Fruit fly (Drosophila melanogaster) whole organism, prepupa: ENCODE results near the gene Ptpmeg.

Source experiments
- Blimp-1 ChIP-seq: fragments of 200-800 bp; sonication (Bioruptor generic); optimal IDR thresholded peaks from 3 replicates; lab custom pipeline; 2017; ENCODE audit warnings: missing biosample characterization, missing genetic modification characterization, mild to moderate bottlenecking, moderate library complexity, missing genetic modification reagents
- CG10669 ChIP-seq: fragments of 200-800 bp; sonication (Bioruptor generic); optimal IDR thresholded peaks from 3 replicates; lab custom pipeline; 2018; ENCODE audit warnings: missing biosample characterization, mild to moderate bottlenecking, missing genetic modification characterization, moderate library complexity
- CG11762 ChIP-seq: fragments of 200-800 bp; sonication (Bioruptor generic); optimal IDR thresholded peaks from 3 replicates; lab custom pipeline; 2016; ENCODE audit warnings: missing biosample characterization, missing genetic modification characterization; ENCODE audit not compliant: insufficient read depth
- CG11902 ChIP-seq: fragments of 200-800 bp; sonication (Bioruptor generic); optimal IDR thresholded peaks from 3 replicates; lab custom pipeline; 2016; ENCODE audit warnings: missing biosample characterization, missing genetic modification characterization
- CG15336 ChIP-seq: fragments of 200-800 bp; sonication (Bioruptor generic); IDR thresholded peaks from 2 replicates; pipeline ENCODE4 v1.3.6; 2022; ENCODE audit warnings: missing biosample characterization, missing genetic modification characterization
- CG1621 ChIP-seq: fragments of 200-800 bp; sonication (Bioruptor generic); optimal IDR thresholded peaks from 3 replicates; lab custom pipeline; 2018; ENCODE audit warnings: missing biosample characterization, mild to moderate bottlenecking, missing genetic modification characterization
- CG16779 ChIP-seq: fragments of 200-800 bp; sonication (Bioruptor generic); optimal IDR thresholded peaks from 3 replicates; lab custom pipeline; 2017; ENCODE audit warnings: missing biosample characterization, mild to moderate bottlenecking, missing genetic modification characterization
- CG3032 ChIP-seq: fragments of 200-800 bp; optimal IDR thresholded peaks from 2 replicates; lab custom pipeline; 2019; ENCODE audit warnings: missing biosample characterization, mild to moderate bottlenecking, missing genetic modification characterization, moderate library complexity
- CG31627 ChIP-seq: fragments of 200-800 bp; sonication (Bioruptor generic); optimal IDR thresholded peaks from 3 replicates; lab custom pipeline; 2016; ENCODE audit warnings: missing biosample characterization, missing genetic modification characterization
- CG32006 ChIP-seq: fragments of 200-800 bp; sonication (Bioruptor generic); optimal IDR thresholded peaks from 3 replicates; lab custom pipeline; 2017; ENCODE audit warnings: missing biosample characterization, mild to moderate bottlenecking, missing genetic modification characterization
- CG6163 ChIP-seq: fragments of 200-800 bp; sonication (Bioruptor generic); IDR thresholded peaks from 3 replicates; pipeline ENCODE4 v1.3.6; 2022; ENCODE audit warnings: missing biosample characterization, missing genetic modification characterization
- CG6276 ChIP-seq: fragments of 200-800 bp; sonication (Bioruptor generic); optimal IDR thresholded peaks from 2 replicates; lab custom pipeline; 2017; ENCODE audit warnings: missing biosample characterization, mild to moderate bottlenecking, missing genetic modification characterization
- CG6792 ChIP-seq: fragments of 200-800 bp; sonication (Bioruptor generic); optimal IDR thresholded peaks from 3 replicates; lab custom pipeline; 2016; ENCODE audit warnings: missing biosample characterization, missing genetic modification characterization
- CG6854 ChIP-seq: fragments of 200-800 bp; sonication (Bioruptor generic); optimal IDR thresholded peaks from 2 replicates; lab custom pipeline; 2017; ENCODE audit warnings: missing biosample characterization, mild to moderate bottlenecking, missing genetic modification characterization
- CG8119 ChIP-seq: fragments of 200-800 bp; sonication (Bioruptor generic); IDR thresholded peaks from 3 replicates; pipeline ENCODE4 v1.3.6; 2022; ENCODE audit warnings: missing biosample characterization, missing genetic modification characterization
- CG8632 ChIP-seq: fragments of 200-800 bp; sonication (Bioruptor generic); optimal IDR thresholded peaks from 3 replicates; lab custom pipeline; 2016; ENCODE audit warnings: missing biosample characterization, missing genetic modification characterization
- CG9139 ChIP-seq: fragments of 200-800 bp; sonication (Bioruptor generic); optimal IDR thresholded peaks from 3 replicates; lab custom pipeline; 2017; ENCODE audit warnings: missing biosample characterization, mild to moderate bottlenecking, missing genetic modification characterization
- Ets21C ChIP-seq: fragments of 200-800 bp; sonication (Bioruptor generic); optimal IDR thresholded peaks from 3 replicates; lab custom pipeline; 2016; ENCODE audit warnings: missing biosample characterization, missing genetic modification characterization
- Ets96B ChIP-seq: fragments of 200-800 bp; optimal IDR thresholded peaks from 2 replicates; lab custom pipeline; 2019; ENCODE audit warnings: missing biosample characterization, mild to moderate bottlenecking, missing genetic modification characterization, moderate library complexity
- Hr38 ChIP-seq: sonication (Bioruptor generic); optimal IDR thresholded peaks from 2 replicates; lab custom pipeline; 2016; ENCODE audit warnings: missing biosample characterization, missing genetic modification characterization
- Hr39 ChIP-seq: fragments of 200-800 bp; sonication (Bioruptor generic); optimal IDR thresholded peaks from 2 replicates; lab custom pipeline; 2016; ENCODE audit warnings: missing biosample characterization, missing genetic modification characterization
- Hr4 ChIP-seq: fragments of 200-800 bp; sonication (Bioruptor generic); optimal IDR thresholded peaks from 3 replicates; lab custom pipeline; 2016; ENCODE audit warnings: missing biosample characterization, missing genetic modification characterization
- Met ChIP-seq: fragments of 200-800 bp; sonication (Bioruptor generic); optimal IDR thresholded peaks from 3 replicates; lab custom pipeline; 2016; ENCODE audit warnings: missing biosample characterization, missing genetic modification characterization
- OdsH ChIP-seq: fragments of 200-800 bp; sonication (Bioruptor generic); optimal IDR thresholded peaks from 3 replicates; lab custom pipeline; 2016; ENCODE audit warnings: missing biosample characterization, missing genetic modification characterization
- Smox ChIP-seq: fragments of 200-800 bp; sonication (Bioruptor generic); optimal IDR thresholded peaks from 3 replicates; lab custom pipeline; 2016; ENCODE audit warnings: missing biosample characterization, missing genetic modification characterization
- Sox14 ChIP-seq: fragments of 200-800 bp; sonication (Bioruptor generic); optimal IDR thresholded peaks from 3 replicates; lab custom pipeline; 2016; ENCODE audit warnings: missing biosample characterization, missing genetic modification characterization
- Sox15 ChIP-seq: fragments of 200-800 bp; sonication (Bioruptor generic); optimal IDR thresholded peaks from 3 replicates; lab custom pipeline; 2016; ENCODE audit warnings: missing biosample characterization, missing genetic modification characterization
- achi ChIP-seq: fragments of 200-800 bp; sonication (Bioruptor generic); optimal IDR thresholded peaks from 3 replicates; lab custom pipeline; 2016; ENCODE audit warnings: missing biosample characterization, missing genetic modification characterization
- cyc ChIP-seq: fragments of 200-800 bp; sonication (Bioruptor generic); optimal IDR thresholded peaks from 3 replicates; lab custom pipeline; 2016; ENCODE audit warnings: missing biosample characterization, missing genetic modification characterization
- esn ChIP-seq: fragments of 200-800 bp; sonication (Bioruptor generic); optimal IDR thresholded peaks from 2 replicates; lab custom pipeline; 2016; ENCODE audit warnings: missing biosample characterization, mild to moderate bottlenecking, missing genetic modification characterization, moderate library complexity
- fd59A ChIP-seq: fragments of 200-800 bp; sonication (Bioruptor generic); optimal IDR thresholded peaks from 2 replicates; lab custom pipeline; 2017; ENCODE audit warnings: missing biosample characterization, mild to moderate bottlenecking, missing genetic modification characterization, missing genetic modification reagents
- fkh ChIP-seq: fragments of 200-800 bp; sonication (Bioruptor generic); optimal IDR thresholded peaks from 3 replicates; lab custom pipeline; 2017; ENCODE audit warnings: missing biosample characterization, mild to moderate bottlenecking, missing genetic modification characterization, moderate library complexity
- lz ChIP-seq: fragments of 200-800 bp; sonication (Bioruptor generic); optimal IDR thresholded peaks from 3 replicates; lab custom pipeline; 2016; ENCODE audit warnings: missing biosample characterization, missing genetic modification characterization
- net ChIP-seq: fragments of 200-800 bp; sonication (Bioruptor generic); optimal IDR thresholded peaks from 3 replicates; lab custom pipeline; 2016; ENCODE audit warnings: missing biosample characterization, missing genetic modification characterization
- pdm3 ChIP-seq: fragments of 200-800 bp; sonication (Bioruptor generic); optimal IDR thresholded peaks from 3 replicates; lab custom pipeline; 2016; ENCODE audit warnings: missing biosample characterization, missing genetic modification characterization
- salr ChIP-seq, 2 experiments: fragments of 200-800 bp; sonication (Bioruptor generic); optimal IDR thresholded peaks; 3 replicates each; lab custom pipeline; 2016 to 2018; ENCODE audit warnings: missing biosample characterization in 2 of 2, missing genetic modification characterization in 2 of 2, mild to moderate bottlenecking in 1 of 2
- svp ChIP-seq: fragments of 200-800 bp; sonication (Bioruptor generic); peaks from one replicate; lab custom pipeline; 2016; ENCODE audit warnings: missing biosample characterization, missing genetic modification characterization
- topi ChIP-seq: fragments of 200-800 bp; sonication (Bioruptor generic); optimal IDR thresholded peaks from 3 replicates; lab custom pipeline; 2016; ENCODE audit warnings: missing biosample characterization, missing genetic modification characterization
- vri ChIP-seq: fragments of 200-800 bp; sonication (Bioruptor generic); optimal IDR thresholded peaks from 3 replicates; lab custom pipeline; 2016; ENCODE audit warnings: missing biosample characterization, mild to moderate bottlenecking, missing genetic modification characterization

Ptpmeg gene

DNA sequence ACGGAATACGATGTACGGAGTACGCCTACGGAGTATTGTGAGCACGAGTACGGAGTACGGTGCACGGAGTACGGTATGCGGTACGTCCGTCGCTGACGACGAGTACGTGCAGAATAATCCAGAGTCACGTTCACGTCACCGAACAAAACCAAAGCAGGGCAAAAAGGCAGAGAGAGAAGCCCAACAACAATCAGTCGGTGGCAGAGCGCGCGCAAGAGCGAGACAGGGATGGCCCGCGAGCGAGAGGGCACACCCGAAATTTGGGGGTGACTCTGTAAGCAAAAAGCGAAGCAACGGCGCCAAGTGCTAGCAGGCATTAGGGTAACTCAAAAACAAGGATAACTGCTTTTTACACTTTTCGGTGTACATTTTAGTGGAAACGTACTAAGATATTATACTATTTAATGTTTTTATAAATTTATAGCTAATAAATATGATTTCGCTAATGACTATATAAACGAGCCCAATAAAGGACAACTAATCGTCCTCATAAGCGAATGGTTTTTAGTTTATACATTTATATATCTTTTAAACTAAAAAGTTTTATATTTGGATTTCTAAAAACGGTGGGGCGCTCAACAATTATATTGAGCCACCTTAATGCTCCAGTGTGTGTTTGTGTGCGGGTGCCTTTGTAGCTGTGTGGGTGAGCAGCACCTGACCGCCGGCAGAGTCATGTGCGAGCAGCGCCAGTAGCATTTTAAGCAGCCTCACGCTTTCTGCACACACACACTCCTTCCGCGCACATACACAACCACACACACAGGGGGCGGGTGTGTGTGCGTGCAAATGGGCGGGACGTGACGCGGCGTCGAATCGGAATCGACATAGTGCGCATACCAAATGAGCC is 49.5 kb downstream of the Ptpmeg start (continued):
- peak; percentile 49 for TF ChIP-seq pdm3
- TF ChIP-seq OdsH (GFP tag; lab: Kevin White, UChicago), result peak; percentile 77
- TF ChIP-seq salr (GFP tag; optimal IDR thresholded peaks at IDR 0.05; lab: Kevin White, UChicago), result no peak
- peak; percentile 72 for TF ChIP-seq CG32006
- TF ChIP-seq Met, result peak; percentile 66
- TF ChIP-seq CG3032 (tag; lab: Kevin White, UChicago), result peak; percentile 74
- peak; percentile 66 for TF ChIP-seq CG10669 (GFP tag; lab: Kevin White, UChicago)
- TF ChIP-seq Sox15 (GFP tag; lab: Kevin White, UChicago), result peak; percentile 29
- TF ChIP-seq CG6854, result peak; percentile 16
- TF ChIP-seq topi, result peak; percentile 52
- peak; percentile 39 for TF ChIP-seq cyc (GFP tag; lab: Kevin White, UChicago)
- peak; percentile 5 for TF ChIP-seq Ets21C (GFP tag; lab: Kevin White, UChicago)
- peak; percentile 40 for TF ChIP-seq fd59A (GFP tag; lab: Kevin White, UChicago)
- peak; percentile 71 for TF ChIP-seq CG15336 (GFP tag; lab: Robert Waterston, UW)
- peak; percentile 45 for TF ChIP-seq Blimp-1
- no peak for TF ChIP-seq CG9139 (GFP tag; lab: Kevin White, UChicago)
- TF ChIP-seq CG31627 (GFP tag; lab: Kevin White, UChicago), result peak; percentile 16
- peak; percentile 74 for TF ChIP-seq achi (GFP tag; lab: Kevin White, UChicago)
- TF ChIP-seq Hr38 (GFP tag; lab: Kevin White, UChicago), result no peak
- no peak for TF ChIP-seq vri (GFP tag; lab: Kevin White, UChicago)
- peak; percentile 27 for TF ChIP-seq CG11902 (GFP tag; lab: Kevin White, UChicago)
- peak; percentile 32 for TF ChIP-seq lz (GFP tag; lab: Kevin White, UChicago)
- peak; percentile 72 for TF ChIP-seq esn (GFP tag; lab: Kevin White, UChicago)
- TF ChIP-seq Smox (GFP tag; lab: Kevin White, UChicago), result peak; percentile 60
- peak; percentile 57 for TF ChIP-seq Hr4 (GFP tag; lab: Kevin White, UChicago)

DNA sequence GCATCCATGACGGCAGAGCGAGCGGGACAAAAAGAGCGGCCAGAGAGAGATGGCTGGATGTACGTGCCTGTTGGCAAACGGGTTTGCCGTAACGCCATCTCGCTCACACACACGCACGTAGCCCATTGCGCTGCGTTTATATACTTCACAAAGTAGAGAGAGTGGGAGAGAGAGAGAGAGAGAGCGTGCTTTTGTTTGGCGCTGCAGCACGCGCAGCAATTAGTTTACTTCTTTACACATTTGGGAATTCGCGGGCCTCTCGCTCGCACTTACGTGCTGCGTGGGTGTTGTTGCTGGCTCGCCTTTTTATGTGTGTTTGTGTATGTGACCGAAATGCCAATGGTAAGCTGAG is 50.2 kb downstream of the Ptpmeg start:
- no peak for TF ChIP-seq CG6163 (GFP tag; lab: Robert Waterston, UW)
- TF ChIP-seq fkh, result peak; percentile 54
- TF ChIP-seq achi (GFP tag; lab: Kevin White, UChicago), result no peak
- no peak for TF ChIP-seq CG11762 (GFP tag; lab: Kevin White, UChicago)
- peak; percentile 23 for TF ChIP-seq Sox14 (GFP tag; lab: Kevin White, UChicago)
- TF ChIP-seq topi, result no peak
- TF ChIP-seq CG10669 (GFP tag; lab: Kevin White, UChicago), result no peak
- TF ChIP-seq Ets96B (tag; lab: Kevin White, UChicago), result no peak
- TF ChIP-seq, all 60 proteins: peak for 2

DNA sequence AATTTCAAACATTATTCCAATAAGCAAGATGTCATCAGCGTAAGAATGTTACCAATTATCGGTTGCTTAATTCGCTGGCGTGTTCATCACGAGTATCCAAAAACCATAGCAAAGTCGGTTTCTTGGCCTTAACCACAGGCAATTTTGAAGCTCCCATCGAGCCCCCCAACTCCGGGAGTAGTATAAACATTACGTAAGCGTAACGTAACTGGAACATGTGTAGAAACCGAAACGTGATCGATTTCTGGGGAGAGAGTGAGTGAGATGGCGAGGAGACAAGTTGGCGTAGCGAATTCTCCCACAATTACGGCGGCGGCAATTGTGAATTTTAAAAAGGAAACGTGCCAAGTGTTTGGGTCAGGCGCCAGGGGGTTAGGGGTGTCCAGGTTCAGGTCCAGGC is 51.0 kb downstream of the Ptpmeg start:
- TF ChIP-seq Ets21C (GFP tag; lab: Kevin White, UChicago), result no peak
- no peak for TF ChIP-seq svp
- TF ChIP-seq Blimp-1, result no peak
- no peak for TF ChIP-seq pdm3
- TF ChIP-seq CG11902 (GFP tag; lab: Kevin White, UChicago), result no peak
- TF ChIP-seq net (GFP tag; lab: Kevin White, UChicago), result no peak
- no peak for TF ChIP-seq CG6792 (GFP tag; lab: Kevin White, UChicago)
- TF ChIP-seq CG16779 (tag; lab: Kevin White, UChicago), result no peak
- no peak for TF ChIP-seq CG8119 (GFP tag; lab: Robert Waterston, UW)
- TF ChIP-seq CG6276 (GFP tag; lab: Kevin White, UChicago), result no peak
- no peak for TF ChIP-seq CG15336 (GFP tag; lab: Robert Waterston, UW)
- TF ChIP-seq CG1621, result no peak
- TF ChIP-seq lz (GFP tag; lab: Kevin White, UChicago), result no peak
- no peak for TF ChIP-seq CG8632 (GFP tag; lab: Kevin White, UChicago)
- TF ChIP-seq cyc (GFP tag; lab: Kevin White, UChicago), result no peak
- no peak for TF ChIP-seq Hr39 (GFP tag; lab: Kevin White, UChicago)
